Worm (Caenorhabditis elegans): ENCODE measurements around the gene frpr-15.

frpr-15 gene

ce11 chrV:12634746-12635145 is 45.2 kb upstream of the frpr-15 start (continued):
- TF ChIP-seq nhr-48 (tag; optimal IDR thresholded peaks at IDR 0.05) (no peak), nhr-10 (tag; optimal IDR thresholded peaks at IDR 0.05) (no peak), php-3 (GFP tag; IDR thresholded peaks at IDR 0.05) (no peak)

- TF ChIP-seq mdl-1 (tag; optimal IDR thresholded peaks at IDR 0.05) (peak; percentile 58 to 85), aha-1 (tag) (peak; percentile 30), hlh-11 (tag; optimal IDR thresholded peaks at IDR 0.05) (peak; percentile 38), mxl-3 (GFP tag; optimal IDR thresholded peaks at IDR 0.05) (peak; percentile 44), unc-130 (GFP tag; optimal IDR thresholded peaks at IDR 0.05) (no peak), dmd-6 (GFP tag; IDR thresholded peaks at IDR 0.05) (peak; percentile 51), nhr-77 (tag; optimal IDR thresholded peaks at IDR 0.05) (peak; percentile 76), nhr-28 (tag; optimal IDR thresholded peaks at IDR 0.05) (peak; percentile 86), php-3 (GFP tag; IDR thresholded peaks at IDR 0.05) (peak; percentile 50; the same call in 1 of the 2 replicates), dve-1 (tag; optimal IDR thresholded peaks at IDR 0.05; ENCODE audit: insufficient read depth) (peak; percentile 87), hlh-30 (tag; optimal IDR thresholded peaks at IDR 0.05; ENCODE audit: insufficient read depth) (peak; percentile 86), jun-1 (tag; optimal IDR thresholded peaks at IDR 0.05) (no peak), daf-16 (GFP tag; optimal IDR thresholded peaks at IDR 0.05) (no peak), daf-16 (tag; optimal IDR thresholded peaks at IDR 0.05) (peak; percentile 45), ceh-82 (tag; optimal IDR thresholded peaks at IDR 0.05) (no peak), daf-12 (tag; optimal IDR thresholded peaks at IDR 0.05) (no peak)
These were observed 44.7 kb upstream of the frpr-15 start for ce11 chrV:12635218-12635617.

ce11 chrV:12636248-12636647 is 43.7 kb upstream of the frpr-15 start:
- TF ChIP-seq spr-3 (GFP tag; optimal IDR thresholded peaks at IDR 0.05) = no peak
- TF ChIP-seq aha-1 (tag) = peak; percentile 32
- TF ChIP-seq nhr-11 (tag; optimal IDR thresholded peaks at IDR 0.05) = peak; percentile 35
- TF ChIP-seq tra-1 (GFP tag; IDR thresholded peaks at IDR 0.05) = 0 out of 2 replicates have a peak, but pooled peaks have one; percentile 43
- TF ChIP-seq nhr-48 (tag; optimal IDR thresholded peaks at IDR 0.05) = peak; percentile 13
- no peak for TF ChIP-seq skn-1 (tag; optimal IDR thresholded peaks at IDR 0.05)
- TF ChIP-seq hlh-11 (tag; optimal IDR thresholded peaks at IDR 0.05) = peak; percentile 42
- no peak for TF ChIP-seq mes-2 (tag; optimal IDR thresholded peaks at IDR 0.05; ENCODE audit: poor library complexity, severe bottlenecking)
- peak; percentile 26 for TF ChIP-seq hlh-30 (tag; optimal IDR thresholded peaks at IDR 0.05; ENCODE audit: insufficient read depth)
- no peak for TF ChIP-seq dpl-1 (GFP tag; optimal IDR thresholded peaks at IDR 0.05)
- peak in 1 of 2 experiments; percentile 28 for TF ChIP-seq unc-62 (GFP tag; optimal IDR thresholded peaks at IDR 0.05 in 1 of 2)
- no peak for TF ChIP-seq unc-62 (tag; optimal IDR thresholded peaks at IDR 0.05)
- peak in 1 of 2 experiments; percentile 20 for TF ChIP-seq mdl-1 (tag; optimal IDR thresholded peaks at IDR 0.05)
- no peak for TF ChIP-seq nhr-102 (tag; optimal IDR thresholded peaks at IDR 0.05)
- no peak for TF ChIP-seq Y105C5A.15 (GFP tag; IDR thresholded peaks at IDR 0.05)
- no peak for TF ChIP-seq zfp-2 (tag; optimal IDR thresholded peaks at IDR 0.05)
- peak; percentile 1 for TF ChIP-seq mep-1 (tag; optimal IDR thresholded peaks at IDR 0.05)
- TF ChIP-seq daf-16 (GFP tag; optimal IDR thresholded peaks at IDR 0.05) = peak in 1 of 2 experiments; percentile 50
- TF ChIP-seq daf-16 (tag; optimal IDR thresholded peaks at IDR 0.05) = no peak
- TF ChIP-seq daf-12 (tag; optimal IDR thresholded peaks at IDR 0.05) = no peak

ce11 chrV:12637238-12637690 is 42.6 kb upstream of the frpr-15 start, which contains the start of gene F56H9.2:
TSS of gene F56H9.2 (plus strand) at chrV:12637663.
- TF ChIP-seq snpc-4 (tag; optimal IDR thresholded peaks at IDR 0.05) = no peak
- no peak for TF ChIP-seq sdz-12 (GFP tag; optimal IDR thresholded peaks at IDR 0.05)
- peak in 1 of 2 experiments; percentile 30 for TF ChIP-seq hif-1 (tag; optimal IDR thresholded peaks at IDR 0.05)
- TF ChIP-seq nhr-48 (tag; optimal IDR thresholded peaks at IDR 0.05) = peak; percentile 96
- TF ChIP-seq nhr-111 (GFP tag; optimal IDR thresholded peaks at IDR 0.05) = no peak
- TF ChIP-seq daf-16 (GFP tag; optimal IDR thresholded peaks at IDR 0.05) = peak; percentile 52 to 55
- peak; percentile 94 for TF ChIP-seq daf-16 (tag; optimal IDR thresholded peaks at IDR 0.05)
- TF ChIP-seq ceh-62 (tag; optimal IDR thresholded peaks at IDR 0.05) = no peak
- no peak for TF ChIP-seq ceh-44 (GFP tag; IDR thresholded peaks at IDR 0.05)
- TF ChIP-seq nhr-28 (tag; optimal IDR thresholded peaks at IDR 0.05) = peak; percentile 51
- no peak for TF ChIP-seq lin-15B (tag; optimal IDR thresholded peaks at IDR 0.05)
- no peak for TF ChIP-seq ztf-11 (tag; optimal IDR thresholded peaks at IDR 0.05)
- no peak for TF ChIP-seq daf-8 (GFP tag; IDR thresholded peaks at IDR 0.05)
- peak; percentile 66 for TF ChIP-seq nhr-102 (tag; optimal IDR thresholded peaks at IDR 0.05)
- TF ChIP-seq vab-7 (GFP tag; IDR thresholded peaks at IDR 0.05) = no peak
- no peak for TF ChIP-seq nhr-42 (GFP tag; IDR thresholded peaks at IDR 0.05)
- TF ChIP-seq aha-1 (tag) = peak; percentile 97
- peak; percentile 23 for TF ChIP-seq jun-1 (tag; optimal IDR thresholded peaks at IDR 0.05)
- peak; percentile 46 for TF ChIP-seq T20F7.1 (GFP tag; optimal IDR thresholded peaks at IDR 0.05)
- peak; percentile 98 for TF ChIP-seq dmd-6 (GFP tag; IDR thresholded peaks at IDR 0.05)
- TF ChIP-seq nhr-25 (tag; optimal IDR thresholded peaks at IDR 0.05; ENCODE audit: borderline replicate concordance, insufficient read depth) = peak; percentile 67
- TF ChIP-seq arid-1 (GFP tag; conservative IDR thresholded peaks at IDR 0.05) = no peak
- no peak for TF ChIP-seq T26A8.4 (GFP tag; IDR thresholded peaks at IDR 0.05)
